Fruit fly (Drosophila melanogaster) whole organism, embryonic: ENCODE measurements around the gene CG12448.

Experiments used
- CG14965 ChIP-seq: fragments of 200-800 bp; sonication (Bioruptor generic); optimal IDR thresholded peaks from 2 replicates; lab custom pipeline; 2016; ENCODE audit warnings: missing biosample characterization, missing genetic modification characterization, borderline replicate concordance
- Doc3 ChIP-seq: fragments of 200-800 bp; sonication (Bioruptor generic); IDR thresholded peaks from 3 replicates; pipeline ENCODE4 v1.3.6; 2022; ENCODE audit warnings: missing biosample characterization, missing genetic modification characterization; ENCODE audit not compliant: partially characterized antibody
- crp ChIP-seq, 2 experiments: fragments of 200-800 bp; sonication (Bioruptor generic); optimal IDR thresholded peaks; 2 replicates in 1 of 2; 3 replicates in 1 of 2; lab custom pipeline; 2017; ENCODE audit warnings: missing biosample characterization in 2 of 2, missing genetic modification characterization in 2 of 2, mild to moderate bottlenecking in 1 of 2, moderate library complexity in 1 of 2
- dati ChIP-seq: fragments of 200-800 bp; sonication (Bioruptor generic); IDR thresholded peaks from 2 replicates; pipeline ENCODE4 v1.3.6; 2022; ENCODE audit warnings: missing biosample characterization, missing genetic modification characterization

DNA sequence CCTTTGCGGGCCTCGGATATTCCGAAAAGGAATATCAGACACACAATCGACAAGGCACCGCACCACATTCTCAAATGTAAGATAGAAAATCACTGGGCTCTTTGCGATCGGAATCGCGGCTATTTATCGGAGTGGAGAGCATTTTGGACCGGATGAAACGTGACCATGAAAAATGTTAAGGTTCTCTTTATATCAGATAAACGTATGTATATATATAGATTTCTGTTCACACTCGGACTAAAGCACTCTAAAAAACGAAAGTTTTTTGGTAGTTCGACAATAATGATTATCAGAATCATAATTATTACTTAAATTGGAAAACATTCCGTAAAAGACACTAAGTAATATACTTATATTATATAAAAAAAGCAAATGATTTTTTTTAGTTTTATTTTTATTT is 38.9 kb upstream of the CG12448 start, which contains the start of gene CG31821:
- no peak for TF ChIP-seq dati (GFP tag; lab: Robert Waterston, UW)
- no peak for TF ChIP-seq crp (GFP tag; optimal IDR thresholded peaks at IDR 0.05; lab: Kevin White, UChicago)
- TF ChIP-seq CG14965 (GFP tag; lab: Kevin White, UChicago) = no peak
- no peak for TF ChIP-seq Doc3
